Worm (Caenorhabditis elegans) whole organism, early embryonic: ENCODE measurements around the gene col-157.

ENCODE experiments used
- F13C5.2 ChIP-seq: sonication (generic microtip); optimal IDR thresholded peaks from 2 replicates; lab custom pipeline; 2017; ENCODE audit warnings: mild to moderate bottlenecking, missing genetic modification characterization, inconsistent platforms, missing compliant biosample characterization
- aly-1 ChIP-seq: sonication (generic microtip); optimal IDR thresholded peaks from 2 replicates; lab custom pipeline; 2016; ENCODE audit warnings: missing genetic modification characterization, missing compliant biosample characterization
- ama-1 ChIP-seq: fragments of 150-350 bp; optimal IDR thresholded peaks from 2 replicates; lab custom pipeline; 2014
- hnd-1 ChIP-seq: sonication (generic microtip); optimal IDR thresholded peaks from 2 replicates; lab custom pipeline; 2016; ENCODE audit warnings: missing genetic modification characterization, missing compliant biosample characterization
- tbx-37 ChIP-seq: fragments of 200-800 bp; sonication (Bioruptor generic); conservative IDR thresholded peaks from 2 replicates; pipeline ENCODE4 v1.3.6; 2022; ENCODE audit warnings: missing genetic modification reagents, missing genetic modification characterization, missing compliant biosample characterization

DNA sequence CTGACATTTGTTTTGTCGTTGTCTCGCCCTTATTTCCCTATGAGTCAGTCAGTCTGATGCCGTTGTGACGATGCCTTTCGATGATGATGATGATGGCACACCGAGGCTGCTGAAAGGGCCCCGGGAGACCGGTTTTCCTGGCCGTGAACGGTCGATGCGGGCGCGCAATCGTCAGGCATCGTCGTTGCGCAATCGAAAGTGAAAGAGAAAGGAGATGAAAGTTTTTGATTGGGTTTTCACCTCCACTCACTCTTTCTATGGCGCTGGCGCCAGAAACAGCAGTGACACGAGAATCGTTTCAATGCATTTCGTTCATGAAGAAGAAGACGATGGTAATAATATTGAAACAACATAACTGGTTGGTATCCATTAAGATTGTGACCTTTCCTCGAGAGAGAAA lies 49.1 kb downstream of the col-157 start:
- no peak for TF ChIP-seq hnd-1 (tag; lab: Kevin White, UChicago)
- no peak for TF ChIP-seq aly-1 (tag; lab: Kevin White, UChicago)
- TF ChIP-seq ama-1 (lab: Kevin White, UChicago), result no peak
- TF ChIP-seq tbx-37, result no peak
- TF ChIP-seq F13C5.2 (tag; lab: Kevin White, UChicago), result no peak
